Worm (Caenorhabditis elegans) whole organism, mixed stage, embryonic: ENCODE measurements around the gene rpl-28.

Experiments
- M03D4.4 ChIP-seq: sonication (generic microtip); optimal IDR thresholded peaks from 2 replicates; lab custom pipeline; 2017; ENCODE audit warnings: mild to moderate bottlenecking, missing genetic modification characterization, missing compliant biosample characterization
- bed-3 ChIP-seq: fragments of 200-800 bp; sonication (Bioruptor generic); optimal IDR thresholded peaks from 3 replicates; lab custom pipeline; 2018; ENCODE audit warnings: mild to moderate bottlenecking, missing genetic modification characterization, moderate library complexity, missing compliant biosample characterization
- ceh-39 ChIP-seq: fragments of 150-350 bp; optimal IDR thresholded peaks from 2 replicates; lab custom pipeline; 2014; ENCODE audit warnings: missing biosample characterization, missing genetic modification characterization
- ceh-43 ChIP-seq: fragments of 200-800 bp; sonication (Bioruptor generic); optimal IDR thresholded peaks from 2 replicates; lab custom pipeline; 2018; ENCODE audit warnings: mild to moderate bottlenecking, missing genetic modification characterization, moderate library complexity, missing compliant biosample characterization
- ceh-83 ChIP-seq: fragments of 200-800 bp; sonication (Bioruptor generic); optimal IDR thresholded peaks from 2 replicates; lab custom pipeline; 2018; ENCODE audit warnings: mild to moderate bottlenecking, missing genetic modification characterization, missing compliant biosample characterization
- ces-1 ChIP-seq: fragments of 150-350 bp; optimal IDR thresholded peaks from 2 replicates; lab custom pipeline; 2014; ENCODE audit warnings: missing biosample characterization, missing genetic modification reagents, missing genetic modification characterization
- cnd-1 ChIP-seq: fragments of 200-800 bp; sonication (Bioruptor generic); optimal IDR thresholded peaks from 2 replicates; lab custom pipeline; 2018; ENCODE audit warnings: mild to moderate bottlenecking, missing genetic modification characterization, missing compliant biosample characterization
- drap-1 ChIP-seq: fragments of 200-800 bp; sonication (Bioruptor generic); optimal IDR thresholded peaks from 3 replicates; lab custom pipeline; 2018; ENCODE audit warnings: mild to moderate bottlenecking, missing genetic modification characterization, missing compliant biosample characterization
- elt-1 ChIP-seq: sonication (generic microtip); optimal IDR thresholded peaks from 2 replicates; lab custom pipeline; 2017; ENCODE audit warnings: missing genetic modification characterization, mild to moderate bottlenecking, missing compliant biosample characterization, antibody characterized with exemption, moderate library complexity, borderline replicate concordance; ENCODE audit not compliant: insufficient read depth
- elt-3 ChIP-seq: fragments of 150-350 bp; optimal IDR thresholded peaks from 2 replicates; lab custom pipeline; 2014; ENCODE audit warnings: missing biosample characterization, missing genetic modification characterization
- flh-1 ChIP-seq: fragments of 200-800 bp; sonication (Bioruptor generic); optimal IDR thresholded peaks from 2 replicates; lab custom pipeline; 2018; ENCODE audit warnings: mild to moderate bottlenecking, missing genetic modification characterization, moderate library complexity, missing compliant biosample characterization
- ham-2 ChIP-seq: fragments of 200-800 bp; sonication (Bioruptor generic); optimal IDR thresholded peaks from 2 replicates; lab custom pipeline; 2018; ENCODE audit warnings: mild to moderate bottlenecking, missing genetic modification characterization, missing compliant biosample characterization
- hlh-1 ChIP-seq: fragments of 150-350 bp; optimal IDR thresholded peaks from 2 replicates; lab custom pipeline; 2014; ENCODE audit warnings: missing biosample characterization, missing genetic modification reagents, missing genetic modification characterization
- lin-13 ChIP-seq: fragments of 150-350 bp; optimal IDR thresholded peaks from 2 replicates; lab custom pipeline; 2014; ENCODE audit warnings: missing biosample characterization, missing genetic modification characterization
- lin-32 ChIP-seq: fragments of 200-800 bp; sonication (Bioruptor generic); optimal IDR thresholded peaks from 2 replicates; lab custom pipeline; 2018; ENCODE audit warnings: mild to moderate bottlenecking, missing genetic modification characterization, missing compliant biosample characterization
- lsy-2 ChIP-seq: fragments of 150-350 bp; optimal IDR thresholded peaks from 2 replicates; lab custom pipeline; 2014; ENCODE audit warnings: missing biosample characterization, missing genetic modification characterization
- mab-5 ChIP-seq: fragments of 150-350 bp; optimal IDR thresholded peaks from 2 replicates; lab custom pipeline; 2014; ENCODE audit warnings: missing biosample characterization, missing genetic modification characterization
- mep-1 ChIP-seq: fragments of 150-350 bp; optimal IDR thresholded peaks from 2 replicates; lab custom pipeline; 2017; ENCODE audit warnings: missing biosample characterization, missing genetic modification reagents, missing genetic modification characterization, inconsistent platforms
- mls-2 ChIP-seq: sonication (generic microtip); optimal IDR thresholded peaks from 2 replicates; lab custom pipeline; 2016; ENCODE audit warnings: mild to moderate bottlenecking, missing genetic modification characterization, moderate library complexity, missing compliant biosample characterization
- nhr-12 ChIP-seq: fragments of 150-350 bp; optimal IDR thresholded peaks from 2 replicates; lab custom pipeline; 2014; ENCODE audit warnings: missing biosample characterization, missing genetic modification characterization
- nhr-2 ChIP-seq: fragments of 150-350 bp; optimal IDR thresholded peaks from 2 replicates; lab custom pipeline; 2014; ENCODE audit warnings: missing biosample characterization, missing genetic modification characterization
- nhr-237 ChIP-seq: fragments of 150-350 bp; optimal IDR thresholded peaks from 2 replicates; lab custom pipeline; 2014; ENCODE audit warnings: missing biosample characterization, missing genetic modification characterization
- nhr-28 ChIP-seq: fragments of 150-350 bp; optimal IDR thresholded peaks from 2 replicates; lab custom pipeline; 2014; ENCODE audit warnings: missing biosample characterization, missing genetic modification characterization
- pha-4 ChIP-seq: fragments of 150-350 bp; optimal IDR thresholded peaks from 2 replicates; lab custom pipeline; 2018; ENCODE audit warnings: missing biosample characterization, missing genetic modification reagents, missing genetic modification characterization
- sem-2 ChIP-seq: fragments of 200-800 bp; sonication (Bioruptor generic); optimal IDR thresholded peaks from 2 replicates; lab custom pipeline; 2018; ENCODE audit warnings: mild to moderate bottlenecking, missing genetic modification characterization, missing compliant biosample characterization
- sptf-1 ChIP-seq: sonication (generic microtip); optimal IDR thresholded peaks from 2 replicates; lab custom pipeline; 2017; ENCODE audit warnings: mild to moderate bottlenecking, missing genetic modification characterization, moderate library complexity, missing compliant biosample characterization
- tbx-8 ChIP-seq: fragments of 200-800 bp; sonication (Bioruptor generic); optimal IDR thresholded peaks from 2 replicates; lab custom pipeline; 2018; ENCODE audit warnings: mild to moderate bottlenecking, missing genetic modification characterization, moderate library complexity, missing compliant biosample characterization
- unc-120 ChIP-seq: sonication (generic microtip); optimal IDR thresholded peaks from 2 replicates; lab custom pipeline; 2017; ENCODE audit warnings: missing genetic modification characterization, missing compliant biosample characterization; ENCODE audit not compliant: poor library complexity, severe bottlenecking
- unc-39 ChIP-seq: fragments of 150-350 bp; optimal IDR thresholded peaks from 2 replicates; lab custom pipeline; 2014; ENCODE audit warnings: missing biosample characterization, missing genetic modification characterization
- unc-62 ChIP-seq: fragments of 150-350 bp; optimal IDR thresholded peaks from 2 replicates; lab custom pipeline; 2014; ENCODE audit warnings: missing biosample characterization, missing genetic modification reagents, missing genetic modification characterization
- zip-8 ChIP-seq: fragments of 150-350 bp; optimal IDR thresholded peaks from 2 replicates; lab custom pipeline; 2014; ENCODE audit warnings: missing biosample characterization, missing genetic modification characterization

rpl-28 gene

ce11 chrV:12728062-12728665 is at the start of gene rpl-28, which contains the start of gene mrpl-49:
Gene rpl-28 (minus strand): TSS chrV:12728112.
Gene mrpl-49 (plus strand): TSS chrV:12728631.
- TF ChIP-seq M03D4.4 (tag; lab: Kevin White, UChicago): no peak
- TF ChIP-seq ces-1: peak; percentile 81
- TF ChIP-seq lin-32: no peak
- no peak for TF ChIP-seq nhr-28
- TF ChIP-seq hlh-1 (tag; lab: Kevin White, UChicago): peak; percentile 53
- peak; percentile 34 for TF ChIP-seq mab-5 (tag; lab: Kevin White, UChicago)
- peak; percentile 16 for TF ChIP-seq unc-62 (GFP tag; lab: Kevin White, UChicago)
- no peak for TF ChIP-seq ceh-43 (GFP tag; lab: Kevin White, UChicago)
- TF ChIP-seq mep-1 (tag; lab: Kevin White, UChicago): peak; percentile 77
- TF ChIP-seq pha-4: peak; percentile 77
- TF ChIP-seq nhr-237: peak; percentile 89
- TF ChIP-seq cnd-1 (tag; lab: Kevin White, UChicago): peak; percentile 28
- TF ChIP-seq unc-39 (tag; lab: Kevin White, UChicago): no peak
- TF ChIP-seq lin-13 (tag; lab: Kevin White, UChicago): peak; percentile 86
- TF ChIP-seq nhr-2 (tag; lab: Kevin White, UChicago): peak; percentile 53
- no peak for TF ChIP-seq flh-1 (GFP tag; lab: Kevin White, UChicago)
- TF ChIP-seq lsy-2 (tag; lab: Kevin White, UChicago): peak; percentile 87
- TF ChIP-seq elt-3 (tag; lab: Kevin White, UChicago): no peak
- peak; percentile 75 for TF ChIP-seq ceh-39 (tag; lab: Kevin White, UChicago)

DNA sequence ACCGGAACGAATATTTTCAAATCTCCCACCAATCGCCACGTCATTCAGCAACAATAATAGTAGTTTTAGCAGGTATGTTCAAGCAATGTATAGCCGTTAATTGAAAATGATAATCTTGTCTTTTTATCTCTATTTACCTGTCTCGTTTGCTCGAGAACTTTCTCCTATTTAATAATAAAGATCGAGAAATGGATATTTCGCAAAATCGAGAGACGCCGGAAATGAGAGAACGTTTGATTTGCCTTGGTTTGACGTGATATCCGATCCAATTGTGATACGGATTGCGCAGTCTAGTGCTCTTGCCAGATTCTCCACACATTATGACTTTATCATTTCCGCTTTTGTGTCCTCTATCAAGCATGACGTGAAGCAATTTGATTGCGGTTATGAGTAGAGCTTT is 45.9 kb upstream of the rpl-28 start:
- TF ChIP-seq ceh-83 (GFP tag; lab: Kevin White, UChicago): no peak
- TF ChIP-seq bed-3 (GFP tag; lab: Kevin White, UChicago): no peak
- no peak for TF ChIP-seq ces-1
- no peak for TF ChIP-seq zip-8 (tag; lab: Kevin White, UChicago)
- TF ChIP-seq nhr-237: no peak
- TF ChIP-seq lsy-2 (tag; lab: Kevin White, UChicago): no peak
- TF ChIP-seq, all 35 proteins: peak for 0

ce11 chrV:12773222-12773621 is 45.3 kb upstream of the rpl-28 start, which contains the start of gene ZC455.1:
Gene ZC455.1 (plus strand): TSS chrV:12773522.
- TF ChIP-seq ham-2 (GFP tag; lab: Kevin White, UChicago) (no peak), lin-13 (tag; lab: Kevin White, UChicago) (no peak), lsy-2 (tag; lab: Kevin White, UChicago) (no peak), pha-4 (no peak), mls-2 (tag; lab: Kevin White, UChicago) (no peak), bed-3 (GFP tag; lab: Kevin White, UChicago) (no peak), unc-62 (GFP tag; lab: Kevin White, UChicago) (no peak), ceh-39 (tag; lab: Kevin White, UChicago) (no peak), sptf-1 (no peak), lin-32 (no peak), sem-2 (GFP tag; lab: Kevin White, UChicago) (no peak)

ce11 chrV:12768946-12769345 is 41.0 kb upstream of the rpl-28 start, which contains the start of gene srt-43:
Gene srt-43 (plus strand): TSS chrV:12769246.
- TF ChIP-seq sem-2 (GFP tag; lab: Kevin White, UChicago) (no peak), sptf-1 (no peak), nhr-237 (no peak), unc-120 (no peak), elt-1 (no peak), cnd-1 (tag; lab: Kevin White, UChicago) (no peak), mls-2 (tag; lab: Kevin White, UChicago) (no peak), lin-32 (no peak), mab-5 (tag; lab: Kevin White, UChicago) (no peak), unc-62 (GFP tag; lab: Kevin White, UChicago) (no peak), tbx-8 (GFP tag; lab: Kevin White, UChicago) (no peak), drap-1 (no peak), nhr-12 (tag; lab: Kevin White, UChicago) (no peak), lin-13 (tag; lab: Kevin White, UChicago) (no peak), nhr-28 (no peak), ceh-43 (GFP tag; lab: Kevin White, UChicago) (no peak), mep-1 (tag; lab: Kevin White, UChicago) (no peak)
